Worm (Caenorhabditis elegans) whole organism, midembryonic: ENCODE data around the gene C06E4.1.

Experiments
- klf-2 ChIP-seq: fragments of 200-800 bp; sonication (Bioruptor generic); conservative IDR thresholded peaks from 2 replicates; pipeline ENCODE4 v1.3.6; 2022; ENCODE audit warnings: missing genetic modification reagents, missing genetic modification characterization, missing compliant biosample characterization
- ref-1 ChIP-seq: fragments of 200-800 bp; sonication (Bioruptor generic); conservative IDR thresholded peaks from 2 replicates; pipeline ENCODE4 v1.3.6; 2022; ENCODE audit warnings: missing genetic modification reagents, missing genetic modification characterization, missing compliant biosample characterization
- ztf-29 ChIP-seq: fragments of 200-800 bp; sonication (Bioruptor generic); IDR thresholded peaks from 2 replicates; pipeline ENCODE4 v1.3.6; 2022; ENCODE audit warnings: missing genetic modification reagents, missing genetic modification characterization, missing compliant biosample characterization

- TF ChIP-seq klf-2 (GFP tag; lab: Robert Waterston, UW), result no peak
- TF ChIP-seq ztf-29 (GFP tag; lab: Robert Waterston, UW), result no peak
- no peak for TF ChIP-seq ref-1 (GFP tag; lab: Robert Waterston, UW)
Observed at ce11 chrIV:7240564-7240963, 42.5 kb upstream of the C06E4.1 start.
